Worm (Caenorhabditis elegans) whole organism, midembryonic: ENCODE data around the gene Y50D7A.1.

ENCODE experiments used
- cog-1 ChIP-seq: sonication (generic microtip); optimal IDR thresholded peaks from 2 replicates; lab custom pipeline; 2016; ENCODE audit warnings: missing genetic modification characterization, missing compliant biosample characterization
- flt-1 ChIP-seq: fragments of 200-800 bp; sonication (Bioruptor generic); IDR thresholded peaks from 2 replicates; pipeline ENCODE4 v1.3.6; 2022; ENCODE audit warnings: missing genetic modification characterization, missing compliant biosample characterization
- ref-1 ChIP-seq: fragments of 200-800 bp; sonication (Bioruptor generic); conservative IDR thresholded peaks from 2 replicates; pipeline ENCODE4 v1.3.6; 2022; ENCODE audit warnings: missing genetic modification reagents, missing genetic modification characterization, missing compliant biosample characterization
- ztf-29 ChIP-seq: fragments of 200-800 bp; sonication (Bioruptor generic); IDR thresholded peaks from 2 replicates; pipeline ENCODE4 v1.3.6; 2022; ENCODE audit warnings: missing genetic modification reagents, missing genetic modification characterization, missing compliant biosample characterization

ce11 chrIII:343346-344220 is 51.1 kb downstream of the Y50D7A.1 start:
- TF ChIP-seq flt-1 (GFP tag; lab: Robert Waterston, UW) = no peak; the same call in 1 of the 2 replicates
- TF ChIP-seq ref-1 = no peak
- no peak for TF ChIP-seq ztf-29 (GFP tag; lab: Robert Waterston, UW)
- TF ChIP-seq cog-1 (tag; lab: Kevin White, UChicago) = no peak
